Worm (Caenorhabditis elegans): ENCODE measurements around the gene ZC13.1.
A peak's percentile ranks its signal among the peaks of the same experiment; 100 is the strongest.

Gene ZC13.1

ce11 chrX:864293-864731 is 12.7 kb upstream of the ZC13.1 start (continued):
- TF ChIP-seq ceh-8 (GFP tag; optimal IDR thresholded peaks at IDR 0.05) (no peak), aly-2 (tag; optimal IDR thresholded peaks at IDR 0.05) (no peak), tbx-2 (tag; optimal IDR thresholded peaks at IDR 0.05) (peak; percentile 75), unc-62 (GFP tag; optimal IDR thresholded peaks at IDR 0.05) (no peak), sup-37 (GFP tag; optimal IDR thresholded peaks at IDR 0.05) (no peak), nhr-237 (tag; optimal IDR thresholded peaks at IDR 0.05) (no peak), C16A3.4 (tag; optimal IDR thresholded peaks at IDR 0.05) (peak; percentile 35), xbp-1 (tag; optimal IDR thresholded peaks at IDR 0.05) (no peak), snu-23 (GFP tag; optimal IDR thresholded peaks at IDR 0.05) (peak; percentile 67), aha-1 (tag; optimal IDR thresholded peaks at IDR 0.05) (peak; percentile 35), jun-1 (tag; optimal IDR thresholded peaks at IDR 0.05) (no peak), fkh-8 (tag; optimal IDR thresholded peaks at IDR 0.05) (no peak), blmp-1 (tag; optimal IDR thresholded peaks at IDR 0.05) (peak; percentile 62), mef-2 (tag; optimal IDR thresholded peaks at IDR 0.05) (no peak), fkh-10 (GFP tag; optimal IDR thresholded peaks at IDR 0.05) (no peak), ceh-63 (GFP tag; optimal IDR thresholded peaks at IDR 0.05) (no peak), irx-1 (tag; optimal IDR thresholded peaks at IDR 0.05) (no peak), fos-1 (tag; optimal IDR thresholded peaks at IDR 0.05) (no peak), lir-3 (tag; optimal IDR thresholded peaks at IDR 0.05; ENCODE audit: poor library complexity) (peak; percentile 2), lin-14 (GFP tag; optimal IDR thresholded peaks at IDR 0.05) (peak; percentile 68), nhr-84 (tag; optimal IDR thresholded peaks at IDR 0.05) (no peak), isw-1 (GFP tag; IDR thresholded peaks at IDR 0.05) (no peak), grh-1 (GFP tag; IDR thresholded peaks at IDR 0.05) (peak; percentile 79), ztf-4 (tag; optimal IDR thresholded peaks at IDR 0.05) (peak; percentile 73), nhr-85 (tag) (peak; percentile 97), nhr-71 (tag; optimal IDR thresholded peaks at IDR 0.05) (peak; percentile 77), pax-3 (tag; optimal IDR thresholded peaks at IDR 0.05) (no peak), egl-27 (tag; optimal IDR thresholded peaks at IDR 0.05) (peak in 1 of 2 experiments; percentile 34), pag-3 (tag; optimal IDR thresholded peaks at IDR 0.05; ENCODE audit: borderline replicate concordance, insufficient read depth) (no peak), lin-15B (tag; optimal IDR thresholded peaks at IDR 0.05) (no peak), lin-35 (GFP tag; optimal IDR thresholded peaks at IDR 0.05) (peak in 1 of 2 experiments; percentile 57), egl-13 (tag; optimal IDR thresholded peaks at IDR 0.05) (no peak), efl-3 (GFP tag; optimal IDR thresholded peaks at IDR 0.05) (no peak), zag-1 (tag; optimal IDR thresholded peaks at IDR 0.05) (no peak), alr-1 (tag; optimal IDR thresholded peaks at IDR 0.05; ENCODE audit: borderline replicate concordance) (no peak), mep-1 (tag; optimal IDR thresholded peaks at IDR 0.05) (no peak), snpc-4 (tag; optimal IDR thresholded peaks at IDR 0.05) (no peak), unc-130 (tag; optimal IDR thresholded peaks at IDR 0.05) (no peak), mab-9 (GFP tag; IDR thresholded peaks at IDR 0.05) (no peak), skn-1 (tag; optimal IDR thresholded peaks at IDR 0.05) (no peak), nhr-47 (tag; optimal IDR thresholded peaks at IDR 0.05) (peak; percentile 46), nhr-90 (tag; optimal IDR thresholded peaks at IDR 0.05; ENCODE audit: poor library complexity) (peak; percentile 70), nhr-11 (tag; optimal IDR thresholded peaks at IDR 0.05) (no peak), C34B4.2 (tag; optimal IDR thresholded peaks at IDR 0.05) (no peak)

DNA sequence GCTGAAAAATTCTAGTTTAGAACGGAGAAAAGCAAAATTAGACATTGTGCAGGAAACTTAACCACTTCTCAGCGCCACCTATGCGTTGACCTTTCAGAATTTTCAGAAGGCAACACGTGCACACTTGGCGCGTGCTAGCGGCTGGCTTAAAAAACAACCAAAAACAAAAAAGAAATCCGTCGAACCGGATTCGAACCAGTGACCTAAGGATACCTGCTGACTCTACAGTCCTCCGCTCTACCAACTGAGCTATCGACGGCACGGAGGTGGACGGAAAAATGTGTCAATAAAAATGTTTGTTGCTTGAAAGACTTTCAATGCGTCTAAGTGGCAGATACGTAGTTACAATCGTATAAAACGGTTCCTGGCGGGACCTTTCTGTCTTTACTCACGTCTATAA is 11.8 kb upstream of the ZC13.1 start:
- peak; percentile 49 for TF ChIP-seq nhr-85 (tag)
- TF ChIP-seq grh-1 (GFP tag; IDR thresholded peaks at IDR 0.05): no peak
- TF ChIP-seq lin-35 (GFP tag; optimal IDR thresholded peaks at IDR 0.05): peak in 1 of 2 experiments; percentile 23

Measured in whole organism, L1 larva.